Worm (Caenorhabditis elegans) whole organism, L1 larva: Measurements from ENCODE around the gene ttc-7.

Source experiments
- C34B4.2 ChIP-seq: sonication (generic microtip); optimal IDR thresholded peaks from 2 replicates; lab custom pipeline; 2017; ENCODE audit warnings: mild to moderate bottlenecking, missing genetic modification characterization, missing compliant biosample characterization
- F16B12.6 ChIP-seq: fragments of 150-350 bp; optimal IDR thresholded peaks from 2 replicates; lab custom pipeline; 2014; ENCODE audit warnings: missing biosample characterization, missing genetic modification characterization
- ama-1 ChIP-seq: fragments of 150-350 bp; optimal IDR thresholded peaks from 2 replicates; lab custom pipeline; 2014
- blmp-1 ChIP-seq: fragments of 150-350 bp; optimal IDR thresholded peaks from 2 replicates; lab custom pipeline; 2014; ENCODE audit warnings: missing biosample characterization, missing genetic modification characterization
- ceh-63 ChIP-seq: fragments of 200-800 bp; sonication (Bioruptor generic); optimal IDR thresholded peaks from 2 replicates; lab custom pipeline; 2018; ENCODE audit warnings: mild to moderate bottlenecking, missing genetic modification characterization, missing compliant biosample characterization
- ceh-8 ChIP-seq: fragments of 200-800 bp; sonication (Bioruptor generic); optimal IDR thresholded peaks from 2 replicates; lab custom pipeline; 2018; ENCODE audit warnings: mild to moderate bottlenecking, missing genetic modification characterization, moderate library complexity, missing compliant biosample characterization
- ceh-88 ChIP-seq: fragments of 200-800 bp; sonication (Bioruptor generic); IDR thresholded peaks from 2 replicates; pipeline ENCODE4 v1.3.6; 2022; ENCODE audit warnings: missing genetic modification characterization, missing compliant biosample characterization
- ceh-90 ChIP-seq: sonication (generic microtip); optimal IDR thresholded peaks from 2 replicates; lab custom pipeline; 2016; ENCODE audit warnings: missing genetic modification characterization, missing compliant biosample characterization
- ces-1 ChIP-seq: fragments of 150-350 bp; optimal IDR thresholded peaks from 2 replicates; lab custom pipeline; 2014; ENCODE audit warnings: missing biosample characterization, missing genetic modification reagents, missing genetic modification characterization
- dsc-1 ChIP-seq: sonication (generic microtip); optimal IDR thresholded peaks from 2 replicates; lab custom pipeline; 2016; ENCODE audit warnings: mild to moderate bottlenecking, missing genetic modification characterization, missing compliant biosample characterization
- efl-1 ChIP-seq, 4 experiments: fragments of 150-350 bp; optimal IDR thresholded peaks in 3 of 4; peaks in 1 of 4; 1 replicate in 1 of 4; 2 replicates in 3 of 4; lab custom pipeline; 2014; ENCODE audit warnings: missing biosample characterization in 2 of 4, missing genetic modification characterization in 2 of 4, missing genetic modification reagents in 2 of 4
- egl-27 ChIP-seq, 2 experiments: fragments of 150-350 bp in 1 of 2; sonication (generic microtip); optimal IDR thresholded peaks; 3 replicates each; lab custom pipeline; 2017 to 2018; ENCODE audit warnings: missing biosample characterization in 2 of 2, missing genetic modification characterization in 2 of 2, missing genetic modification reagents in 2 of 2
- elt-2 ChIP-seq: sonication (generic microtip); optimal IDR thresholded peaks from 2 replicates; lab custom pipeline; 2016; ENCODE audit warnings: missing genetic modification characterization, mild to moderate bottlenecking, inconsistent platforms, missing compliant biosample characterization, missing genetic modification reagents
- elt-3 ChIP-seq, 6 experiments: fragments of 150-350 bp in 1 of 6; sonication (generic microtip); optimal IDR thresholded peaks; 2 replicates each; lab custom pipeline; 2017 to 2018; ENCODE audit warnings: missing biosample characterization in 6 of 6, missing genetic modification characterization in 6 of 6, inconsistent platforms in 1 of 6
- fkh-10 ChIP-seq: sonication (generic microtip); optimal IDR thresholded peaks from 2 replicates; lab custom pipeline; 2017; ENCODE audit warnings: missing biosample characterization, missing genetic modification reagents, missing genetic modification characterization
- hlh-17 ChIP-seq: fragments of 200-800 bp; sonication (Bioruptor generic); optimal IDR thresholded peaks from 2 replicates; lab custom pipeline; 2018; ENCODE audit warnings: missing genetic modification characterization, mild to moderate bottlenecking, missing compliant biosample characterization, moderate library complexity, borderline replicate concordance
- hlh-4 ChIP-seq: sonication (generic microtip); optimal IDR thresholded peaks from 2 replicates; lab custom pipeline; 2016; ENCODE audit warnings: mild to moderate bottlenecking, missing genetic modification characterization, missing compliant biosample characterization
- irx-1 ChIP-seq: sonication (generic microtip); optimal IDR thresholded peaks from 2 replicates; lab custom pipeline; 2016; ENCODE audit warnings: missing genetic modification characterization, missing compliant biosample characterization
- isw-1 ChIP-seq: fragments of 200-800 bp; sonication (Bioruptor generic); IDR thresholded peaks from 2 replicates; pipeline ENCODE4 v1.3.6; 2022; ENCODE audit warnings: missing genetic modification characterization, missing compliant biosample characterization
- lin-13 ChIP-seq: fragments of 150-350 bp; optimal IDR thresholded peaks from 2 replicates; lab custom pipeline; 2014; ENCODE audit warnings: missing biosample characterization, missing genetic modification reagents, missing genetic modification characterization
- lin-14 ChIP-seq: fragments of 200-800 bp; sonication (Bioruptor generic); optimal IDR thresholded peaks from 2 replicates; lab custom pipeline; 2018; ENCODE audit warnings: mild to moderate bottlenecking, missing genetic modification characterization, moderate library complexity, missing compliant biosample characterization
- lin-15B ChIP-seq: fragments of 150-350 bp; sonication (generic microtip); optimal IDR thresholded peaks from 3 replicates; lab custom pipeline; 2014; ENCODE audit warnings: missing biosample characterization, missing genetic modification characterization
- lin-35 ChIP-seq, 2 experiments: fragments of 150-350 bp; optimal IDR thresholded peaks; 2 replicates each; lab custom pipeline; 2014; ENCODE audit warnings: missing biosample characterization in 2 of 2, missing genetic modification characterization in 2 of 2, missing genetic modification reagents in 2 of 2
- lir-3 ChIP-seq: sonication (generic microtip); optimal IDR thresholded peaks from 2 replicates; lab custom pipeline; 2016; ENCODE audit warnings: mild to moderate bottlenecking, missing genetic modification characterization, moderate library complexity, missing compliant biosample characterization; ENCODE audit not compliant: poor library complexity
- lsy-2 ChIP-seq, 2 experiments: fragments of 150-350 bp; optimal IDR thresholded peaks; 2 replicates each; lab custom pipeline; 2014; ENCODE audit warnings: missing biosample characterization in 2 of 2, missing genetic modification characterization in 2 of 2
- mab-9 ChIP-seq: fragments of 200-800 bp; sonication (Bioruptor generic); IDR thresholded peaks from 2 replicates; pipeline ENCODE4 v1.3.6; 2022; ENCODE audit warnings: missing genetic modification reagents, missing genetic modification characterization, missing compliant biosample characterization
- mef-2 ChIP-seq: fragments of 150-350 bp; optimal IDR thresholded peaks from 2 replicates; lab custom pipeline; 2014; ENCODE audit warnings: missing biosample characterization, missing genetic modification characterization
- nhr-11 ChIP-seq: fragments of 150-350 bp; optimal IDR thresholded peaks from 2 replicates; lab custom pipeline; 2014; ENCODE audit warnings: missing biosample characterization, missing genetic modification characterization
- nhr-20 ChIP-seq: sonication (generic microtip); optimal IDR thresholded peaks from 2 replicates; lab custom pipeline; 2016; ENCODE audit warnings: mild to moderate bottlenecking, missing genetic modification characterization, missing compliant biosample characterization
- nhr-71 ChIP-seq: sonication (generic microtip); optimal IDR thresholded peaks from 2 replicates; lab custom pipeline; 2016; ENCODE audit warnings: mild to moderate bottlenecking, missing genetic modification characterization, moderate library complexity, missing compliant biosample characterization
- nhr-76 ChIP-seq: sonication (generic microtip); optimal IDR thresholded peaks from 2 replicates; lab custom pipeline; 2017; ENCODE audit warnings: missing biosample characterization, missing genetic modification characterization
- nhr-84 ChIP-seq: sonication (generic microtip); optimal IDR thresholded peaks from 2 replicates; lab custom pipeline; 2017; ENCODE audit warnings: missing biosample characterization, missing genetic modification characterization
- nhr-85 ChIP-seq: sonication (generic microtip); peaks from one replicate; lab custom pipeline; 2016; ENCODE audit warnings: missing genetic modification characterization, inconsistent platforms, missing compliant biosample characterization
- pax-3 ChIP-seq: fragments of 200-800 bp; sonication (Bioruptor generic); optimal IDR thresholded peaks from 2 replicates; lab custom pipeline; 2018; ENCODE audit warnings: mild to moderate bottlenecking, missing genetic modification characterization, moderate library complexity, missing compliant biosample characterization
- pqm-1 ChIP-seq: sonication (generic microtip); optimal IDR thresholded peaks from 3 replicates; lab custom pipeline; 2017; ENCODE audit warnings: missing biosample characterization, missing genetic modification characterization
- rnt-1 ChIP-seq: sonication (generic microtip); optimal IDR thresholded peaks from 2 replicates; lab custom pipeline; 2016; ENCODE audit warnings: mild to moderate bottlenecking, missing genetic modification characterization, moderate library complexity, missing compliant biosample characterization
- skn-1 ChIP-seq: fragments of 150-350 bp; optimal IDR thresholded peaks from 2 replicates; lab custom pipeline; 2014; ENCODE audit warnings: missing biosample characterization, missing genetic modification characterization
- sptf-1 ChIP-seq: fragments of 150-350 bp; optimal IDR thresholded peaks from 2 replicates; lab custom pipeline; 2014; ENCODE audit warnings: missing biosample characterization, missing genetic modification characterization
- unc-30 ChIP-seq: sonication (generic microtip); optimal IDR thresholded peaks from 2 replicates; lab custom pipeline; 2017; ENCODE audit warnings: missing biosample characterization, missing genetic modification characterization
- unc-62 ChIP-seq: fragments of 150-350 bp; optimal IDR thresholded peaks from 2 replicates; lab custom pipeline; 2014; ENCODE audit warnings: missing biosample characterization, missing genetic modification reagents, missing genetic modification characterization
- vab-15 ChIP-seq: sonication (generic microtip); optimal IDR thresholded peaks from 2 replicates; lab custom pipeline; 2017; ENCODE audit warnings: missing genotype, mild to moderate bottlenecking, missing genetic modification characterization, missing compliant biosample characterization
- xbp-1 ChIP-seq: sonication (generic microtip); optimal IDR thresholded peaks from 2 replicates; lab custom pipeline; 2016; ENCODE audit warnings: missing genetic modification characterization, missing compliant biosample characterization
- zag-1 ChIP-seq: fragments of 150-350 bp; optimal IDR thresholded peaks from 2 replicates; lab custom pipeline; 2014; ENCODE audit warnings: missing biosample characterization, missing genetic modification characterization
- ztf-11 ChIP-seq, 2 experiments: sonication (generic microtip); optimal IDR thresholded peaks; 2 replicates each; lab custom pipeline; 2016 to 2017; ENCODE audit warnings: missing genetic modification characterization in 2 of 2, missing biosample characterization in 1 of 2, missing compliant biosample characterization in 1 of 2
- ztf-4 ChIP-seq: fragments of 150-350 bp; optimal IDR thresholded peaks from 2 replicates; lab custom pipeline; 2014; ENCODE audit warnings: missing biosample characterization, missing genetic modification characterization

Gene ttc-7

ce11 chrIII:1925048-1925537 lies 64.9 kb downstream of the ttc-7 start (continued):
- TF ChIP-seq nhr-71 (tag; lab: Kevin White, UChicago) (peak; percentile 100), F16B12.6 (peak; percentile 8), lsy-2 (tag; optimal IDR thresholded peaks at IDR 0.05; lab: Kevin White, UChicago) (peak; percentile 91 to 93), lin-15B (peak; percentile 40), ceh-90 (no peak), lir-3 (tag; lab: Kevin White, UChicago) (peak; percentile 88), unc-30 (tag; lab: Kevin White, UChicago) (no peak), pqm-1 (tag; lab: Kevin White, UChicago) (peak; percentile 94), lin-35 (GFP tag; optimal IDR thresholded peaks at IDR 0.05; lab: Kevin White, UChicago) (peak; percentile 68 to 87), blmp-1 (peak; percentile 96), vab-15 (tag; lab: Kevin White, UChicago) (peak; percentile 71), zag-1 (tag; lab: Kevin White, UChicago) (peak; percentile 84), lin-14 (GFP tag; lab: Kevin White, UChicago) (peak; percentile 100), rnt-1 (tag; lab: Kevin White, UChicago) (peak; percentile 94), ceh-63 (GFP tag; lab: Kevin White, UChicago) (no peak), isw-1 (GFP tag; lab: Robert Waterston, UW) (peak; percentile 79), nhr-20 (tag; lab: Kevin White, UChicago) (peak; percentile 100), efl-1 (optimal IDR thresholded peaks at IDR 0.05; lab: Kevin White, UChicago) (peak; percentile 86 to 93), efl-1 (GFP tag; optimal IDR thresholded peaks at IDR 0.05 in 1 of 2; lab: Kevin White, UChicago) (peak; percentile 34 to 97), pax-3 (tag; lab: Kevin White, UChicago) (peak; percentile 94), ceh-88 (GFP tag; lab: Robert Waterston, UW) (peak; percentile 91), xbp-1 (tag; lab: Kevin White, UChicago) (peak; percentile 94), ztf-4 (tag; lab: Kevin White, UChicago) (peak; percentile 94), sptf-1 (tag; lab: Kevin White, UChicago) (no peak), nhr-11 (tag; lab: Kevin White, UChicago) (peak; percentile 95), nhr-85 (tag; lab: Kevin White, UChicago) (peak; percentile 100), ama-1 (lab: Kevin White, UChicago) (peak; percentile 30), hlh-4 (peak; percentile 1), egl-27 (tag; optimal IDR thresholded peaks at IDR 0.05; lab: Kevin White, UChicago) (peak; percentile 95 to 99), ceh-8 (GFP tag; lab: Kevin White, UChicago) (peak; percentile 66), ces-1 (GFP tag; lab: Kevin White, UChicago) (no peak), mef-2 (peak; percentile 93), elt-2 (tag; lab: Kevin White, UChicago) (peak; percentile 99)

- TF ChIP-seq elt-3 (tag; optimal IDR thresholded peaks at IDR 0.05; lab: Kevin White, UChicago) (no peak), ztf-11 (tag; optimal IDR thresholded peaks at IDR 0.05; lab: Kevin White, UChicago) (no peak), C34B4.2 (tag; lab: Kevin White, UChicago) (no peak), efl-1 (optimal IDR thresholded peaks at IDR 0.05; lab: Kevin White, UChicago) (no peak), efl-1 (GFP tag; optimal IDR thresholded peaks at IDR 0.05 in 1 of 2; lab: Kevin White, UChicago) (no peak), skn-1 (no peak), xbp-1 (tag; lab: Kevin White, UChicago) (no peak), zag-1 (tag; lab: Kevin White, UChicago) (no peak), lin-13 (no peak), dsc-1 (tag; lab: Kevin White, UChicago) (no peak), irx-1 (tag; lab: Kevin White, UChicago) (no peak), ceh-63 (GFP tag; lab: Kevin White, UChicago) (no peak), nhr-84 (no peak), fkh-10 (no peak), nhr-76 (tag; lab: Kevin White, UChicago) (no peak), ceh-8 (GFP tag; lab: Kevin White, UChicago) (no peak), hlh-17 (GFP tag; lab: Kevin White, UChicago) (no peak), mab-9 (GFP tag; lab: Robert Waterston, UW) (no peak), isw-1 (GFP tag; lab: Robert Waterston, UW) (no peak), unc-62 (no peak)
These were observed 65.6 kb downstream of the ttc-7 start for ce11 chrIII:1925786-1926185.
